Worm (Caenorhabditis elegans): ENCODE measurements around the gene dnj-1.

DNA sequence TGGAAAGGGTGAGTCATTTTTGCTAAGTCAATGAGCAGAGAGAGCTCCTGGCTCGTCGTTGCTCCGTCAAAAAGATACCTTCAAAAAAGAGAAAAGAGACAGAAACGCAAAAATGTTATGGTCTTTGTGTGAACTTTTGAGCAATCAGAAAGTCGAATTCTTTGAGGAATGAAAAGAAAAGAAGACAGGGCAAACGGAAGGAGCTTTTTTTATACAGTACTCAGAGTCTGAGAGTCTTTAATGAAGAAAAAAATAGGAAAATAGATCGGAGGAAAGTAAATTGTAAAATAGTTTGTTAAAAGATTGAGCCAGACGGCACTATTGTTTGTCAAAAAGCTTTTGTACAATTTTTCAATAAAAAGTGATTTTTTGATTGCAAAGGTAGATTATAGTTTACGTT, 29.4 kb upstream of the dnj-1 start:
- TF ChIP-seq ztf-11 (tag; optimal IDR thresholded peaks at IDR 0.05) (no peak), sptf-1 (tag; optimal IDR thresholded peaks at IDR 0.05) (no peak), ces-1 (GFP tag; optimal IDR thresholded peaks at IDR 0.05) (no peak)

Measured in whole organism, mixed stage, embryonic.